Worm (Caenorhabditis elegans): ENCODE results near the gene pad-2.

The pad-2 gene

DNA sequence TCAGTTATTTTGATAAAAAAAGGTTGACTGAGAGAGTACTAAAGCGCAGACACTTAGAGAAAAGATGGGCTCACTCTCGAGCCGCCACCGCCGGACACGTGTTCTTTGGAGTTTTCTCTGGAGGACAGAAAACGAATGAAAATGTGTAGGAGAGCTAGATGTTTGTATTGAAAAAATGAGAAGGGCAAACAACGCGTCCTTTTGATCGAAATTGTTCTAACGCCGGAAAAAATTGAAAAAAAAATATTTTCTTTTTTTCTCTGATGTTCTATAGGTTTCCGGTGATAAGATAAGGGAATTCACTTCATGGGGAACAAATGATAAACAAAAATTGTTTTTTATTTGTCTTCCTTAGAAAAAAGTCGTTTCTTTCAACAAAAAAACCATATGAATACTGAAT, 50.9 kb downstream of the pad-2 start (continued):
- TF ChIP-seq pax-3 (tag; optimal IDR thresholded peaks at IDR 0.05), result no peak
- TF ChIP-seq ceh-63 (GFP tag; optimal IDR thresholded peaks at IDR 0.05), result no peak
- no peak for TF ChIP-seq fos-1 (tag; optimal IDR thresholded peaks at IDR 0.05)
- no peak for TF ChIP-seq ztf-4 (tag; optimal IDR thresholded peaks at IDR 0.05)
- TF ChIP-seq egl-13 (tag; optimal IDR thresholded peaks at IDR 0.05), result no peak
- TF ChIP-seq rnt-1 (tag; optimal IDR thresholded peaks at IDR 0.05), result peak; percentile 19
- no peak for TF ChIP-seq nhr-77 (tag; optimal IDR thresholded peaks at IDR 0.05)
- no peak for TF ChIP-seq zip-4 (GFP tag; optimal IDR thresholded peaks at IDR 0.05)
- TF ChIP-seq snpc-4 (tag; optimal IDR thresholded peaks at IDR 0.05), result no peak
- no peak for TF ChIP-seq C16A3.4 (tag; optimal IDR thresholded peaks at IDR 0.05)
- TF ChIP-seq pqm-1 (tag; optimal IDR thresholded peaks at IDR 0.05), result no peak
- no peak for TF ChIP-seq irx-1 (tag; optimal IDR thresholded peaks at IDR 0.05)
- TF ChIP-seq ztf-11 (tag; optimal IDR thresholded peaks at IDR 0.05), result no peak
- no peak for TF ChIP-seq C04F5.9 (tag; optimal IDR thresholded peaks at IDR 0.05)
- no peak for TF ChIP-seq unc-86 (tag; optimal IDR thresholded peaks at IDR 0.05)
- TF ChIP-seq tlp-1 (tag; optimal IDR thresholded peaks at IDR 0.05), result no peak
- TF ChIP-seq mep-1 (tag; optimal IDR thresholded peaks at IDR 0.05), result no peak
- no peak for TF ChIP-seq skn-1 (tag; optimal IDR thresholded peaks at IDR 0.05)
- no peak for TF ChIP-seq ceh-90 (tag; optimal IDR thresholded peaks at IDR 0.05)
- no peak for TF ChIP-seq nhr-19 (GFP tag; conservative IDR thresholded peaks at IDR 0.05)
- TF ChIP-seq alr-1 (tag; optimal IDR thresholded peaks at IDR 0.05; ENCODE audit: borderline replicate concordance), result no peak
- no peak for TF ChIP-seq elt-2 (tag; optimal IDR thresholded peaks at IDR 0.05)
- TF ChIP-seq grh-1 (GFP tag; IDR thresholded peaks at IDR 0.05), result no peak
- TF ChIP-seq ceh-88 (GFP tag; IDR thresholded peaks at IDR 0.05), result no peak
- TF ChIP-seq lin-35 (GFP tag; optimal IDR thresholded peaks at IDR 0.05), result peak in 1 of 2 experiments; percentile 6
- no peak for TF ChIP-seq nhr-85 (tag)
- TF ChIP-seq nhr-84 (tag; optimal IDR thresholded peaks at IDR 0.05), result no peak
- no peak for TF ChIP-seq xbp-1 (tag; optimal IDR thresholded peaks at IDR 0.05)
- TF ChIP-seq unc-130 (tag; optimal IDR thresholded peaks at IDR 0.05), result no peak
- TF ChIP-seq fkh-4 (tag; optimal IDR thresholded peaks at IDR 0.05; ENCODE audit: borderline replicate concordance), result no peak
- TF ChIP-seq ces-1 (GFP tag; optimal IDR thresholded peaks at IDR 0.05), result no peak
- TF ChIP-seq fkh-10 (GFP tag; optimal IDR thresholded peaks at IDR 0.05), result no peak
- no peak for TF ChIP-seq hlh-4 (tag; optimal IDR thresholded peaks at IDR 0.05)
- no peak for TF ChIP-seq efl-1 (optimal IDR thresholded peaks at IDR 0.05)
- TF ChIP-seq efl-1 (GFP tag; optimal IDR thresholded peaks at IDR 0.05 in 1 of 2), result peak in 1 of 2 experiments; percentile 10
- TF ChIP-seq lin-14 (GFP tag; optimal IDR thresholded peaks at IDR 0.05), result peak; percentile 56
- no peak for TF ChIP-seq sptf-1 (tag; optimal IDR thresholded peaks at IDR 0.05)
- TF ChIP-seq nhr-71 (tag; optimal IDR thresholded peaks at IDR 0.05), result no peak
- TF ChIP-seq hlh-17 (GFP tag; optimal IDR thresholded peaks at IDR 0.05; ENCODE audit: borderline replicate concordance), result no peak

DNA sequence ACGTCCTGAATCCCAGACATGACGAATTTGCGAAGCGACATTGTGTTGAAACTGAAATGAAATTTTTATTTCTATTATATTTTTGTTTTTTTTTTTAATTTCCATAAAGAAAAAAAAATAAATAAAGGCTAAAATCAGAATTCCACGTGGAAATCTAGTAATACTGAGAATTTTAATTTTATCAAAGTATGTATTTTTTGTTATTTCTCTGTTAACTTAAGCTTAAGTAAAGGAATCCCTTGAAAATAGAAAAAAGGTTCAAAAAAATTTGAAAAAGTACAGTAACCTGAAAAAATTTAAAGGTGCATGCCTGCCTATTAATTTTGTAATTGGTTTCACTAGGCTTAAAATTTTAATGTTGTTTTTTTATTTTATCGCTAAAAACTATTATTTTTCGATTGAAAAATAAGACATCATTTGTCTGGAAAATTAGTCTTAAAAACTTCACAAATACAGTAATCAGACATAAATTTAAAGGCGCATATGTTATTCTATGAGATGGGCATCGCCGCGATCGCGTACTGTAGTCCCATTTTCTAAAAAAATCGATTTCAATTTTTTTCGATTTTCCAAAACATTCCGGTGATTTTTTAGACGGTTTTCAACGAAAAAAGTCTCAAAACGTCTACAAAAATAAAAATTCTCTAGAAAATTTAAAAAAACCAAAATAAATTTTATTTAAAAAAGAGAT, 51.6 kb downstream of the pad-2 start, which contains the start of gene nex-2:
nex-2 (minus strand) TSS at position 51 of the 691 bp plus-strand sequence.
- TF ChIP-seq efl-3 (GFP tag; optimal IDR thresholded peaks at IDR 0.05), result no peak
- TF ChIP-seq nhr-237 (tag; optimal IDR thresholded peaks at IDR 0.05), result no peak
- TF ChIP-seq nhr-76 (tag; optimal IDR thresholded peaks at IDR 0.05), result no peak
- no peak for TF ChIP-seq nhr-19 (GFP tag; conservative IDR thresholded peaks at IDR 0.05)
- TF ChIP-seq ztf-11 (tag; optimal IDR thresholded peaks at IDR 0.05), result no peak
- TF ChIP-seq pax-3 (tag; optimal IDR thresholded peaks at IDR 0.05), result no peak
- no peak for TF ChIP-seq lsy-2 (tag; optimal IDR thresholded peaks at IDR 0.05)
- no peak for TF ChIP-seq C16A3.4 (tag; optimal IDR thresholded peaks at IDR 0.05)
- no peak for TF ChIP-seq elt-3 (tag; optimal IDR thresholded peaks at IDR 0.05)
- TF ChIP-seq dpl-1 (GFP tag; optimal IDR thresholded peaks at IDR 0.05), result no peak
- no peak for TF ChIP-seq ztf-4 (tag; optimal IDR thresholded peaks at IDR 0.05)
- TF ChIP-seq ama-1 (optimal IDR thresholded peaks at IDR 0.05), result no peak
- TF ChIP-seq C04F5.9 (tag; optimal IDR thresholded peaks at IDR 0.05), result no peak
- TF ChIP-seq mab-9 (GFP tag; IDR thresholded peaks at IDR 0.05), result no peak
- TF ChIP-seq skn-1 (tag; optimal IDR thresholded peaks at IDR 0.05), result no peak
- TF ChIP-seq jun-1 (tag; optimal IDR thresholded peaks at IDR 0.05), result no peak
- TF ChIP-seq nhr-90 (tag; optimal IDR thresholded peaks at IDR 0.05; ENCODE audit: poor library complexity), result no peak

Data from whole organism, L1 larva.